Worm (Caenorhabditis elegans): ENCODE measurements around the gene lipl-5.
A peak's percentile ranks its signal among the peaks of the same experiment; 100 is the strongest.

lipl-5 gene

ce11 chrV:385488-385887 lies at the start of gene lipl-5:
lipl-5 (plus strand) TSS chrV:385746.
- TF ChIP-seq dve-1 (tag; optimal IDR thresholded peaks at IDR 0.05; ENCODE audit: insufficient read depth) (peak; percentile 65), nhr-28 (tag; optimal IDR thresholded peaks at IDR 0.05) (peak; percentile 96), ztf-7 (tag; optimal IDR thresholded peaks at IDR 0.05) (no peak), tra-1 (GFP tag; IDR thresholded peaks at IDR 0.05) (0 out of 2 replicates have a peak, but pooled peaks have one; percentile 34), ztf-11 (tag; optimal IDR thresholded peaks at IDR 0.05) (no peak), snpc-1.2 (GFP tag; IDR thresholded peaks at IDR 0.05) (no peak), php-3 (GFP tag; IDR thresholded peaks at IDR 0.05) (peak; percentile 87), zip-2 (tag; optimal IDR thresholded peaks at IDR 0.05) (no peak), set-16 (GFP tag; IDR thresholded peaks at IDR 0.05) (no peak), mep-1 (tag; optimal IDR thresholded peaks at IDR 0.05) (no peak), lin-29 (GFP tag; IDR thresholded peaks at IDR 0.05) (no peak), spr-3 (GFP tag; optimal IDR thresholded peaks at IDR 0.05) (no peak), ZK337.2 (GFP tag; IDR thresholded peaks at IDR 0.05) (no peak), nhr-42 (GFP tag; IDR thresholded peaks at IDR 0.05) (no peak), zfp-2 (tag; optimal IDR thresholded peaks at IDR 0.05) (no peak), F10B5.3 (tag; optimal IDR thresholded peaks at IDR 0.05) (no peak), lin-13 (GFP tag; optimal IDR thresholded peaks at IDR 0.05) (no peak), ceh-28 (tag; optimal IDR thresholded peaks at IDR 0.05) (no peak), F26F4.8 (GFP tag; conservative IDR thresholded peaks at IDR 0.05) (no peak), duxl-1 (tag; optimal IDR thresholded peaks at IDR 0.05; ENCODE audit: poor library complexity) (no peak), madf-9 (GFP tag; conservative IDR thresholded peaks at IDR 0.05) (no peak), nhr-11 (tag; optimal IDR thresholded peaks at IDR 0.05) (no peak), egl-27 (tag; optimal IDR thresholded peaks at IDR 0.05) (no peak), daf-8 (GFP tag; IDR thresholded peaks at IDR 0.05) (no peak), madf-5 (GFP tag; IDR thresholded peaks at IDR 0.05) (no peak), vab-7 (GFP tag; IDR thresholded peaks at IDR 0.05) (no peak), lir-3 (tag; optimal IDR thresholded peaks at IDR 0.05) (no peak), mxl-3 (GFP tag; optimal IDR thresholded peaks at IDR 0.05) (peak; percentile 83), lin-38 (GFP tag; IDR thresholded peaks at IDR 0.05) (no peak), nhr-102 (tag; optimal IDR thresholded peaks at IDR 0.05) (peak; percentile 48), nhr-25 (tag; optimal IDR thresholded peaks at IDR 0.05; ENCODE audit: borderline replicate concordance, insufficient read depth) (no peak), zfp-3 (GFP tag; conservative IDR thresholded peaks at IDR 0.05) (no peak), unc-39 (tag; optimal IDR thresholded peaks at IDR 0.05) (no peak), F37D6.2 (tag; optimal IDR thresholded peaks at IDR 0.05) (no peak), fos-1 (tag; optimal IDR thresholded peaks at IDR 0.05) (no peak), nhr-77 (tag; optimal IDR thresholded peaks at IDR 0.05) (peak; percentile 86), ceh-82 (tag; optimal IDR thresholded peaks at IDR 0.05) (no peak), daf-19 (GFP tag; conservative IDR thresholded peaks at IDR 0.05) (no peak), mdt-29 (GFP tag; IDR thresholded peaks at IDR 0.05) (no peak), ZK546.5 (tag; optimal IDR thresholded peaks at IDR 0.05) (no peak), unc-130 (GFP tag; optimal IDR thresholded peaks at IDR 0.05) (no peak), jun-1 (tag; optimal IDR thresholded peaks at IDR 0.05) (no peak), ceh-20 (GFP tag; IDR thresholded peaks at IDR 0.05) (no peak), hlh-30 (tag; optimal IDR thresholded peaks at IDR 0.05; ENCODE audit: insufficient read depth) (peak; percentile 50), dmd-8 (GFP tag; IDR thresholded peaks at IDR 0.05) (no peak), daf-12 (tag; optimal IDR thresholded peaks at IDR 0.05) (no peak), ceh-44 (GFP tag; IDR thresholded peaks at IDR 0.05) (no peak), attf-4 (tag; optimal IDR thresholded peaks at IDR 0.05) (no peak), pqm-1 (tag; optimal IDR thresholded peaks at IDR 0.05) (peak; percentile 85), saeg-2 (GFP tag; IDR thresholded peaks at IDR 0.05) (no peak), nhr-48 (tag; optimal IDR thresholded peaks at IDR 0.05) (peak; percentile 7), ceh-32 (tag; optimal IDR thresholded peaks at IDR 0.05; ENCODE audit: poor library complexity) (no peak)
